Fruit fly (Drosophila melanogaster): ENCODE measurements around the gene Rack1.

The Rack1 gene

dm6 chr2L:7809699-7810088, 17.4 kb downstream of the Rack1 start (continued):
- TF ChIP-seq Gug (GFP tag; IDR thresholded peaks at IDR 0.05), result peak; percentile 20; the same call in 1 of the 2 replicates
- peak; percentile 18 for TF ChIP-seq topi (GFP tag; optimal IDR thresholded peaks at IDR 0.05)

DNA sequence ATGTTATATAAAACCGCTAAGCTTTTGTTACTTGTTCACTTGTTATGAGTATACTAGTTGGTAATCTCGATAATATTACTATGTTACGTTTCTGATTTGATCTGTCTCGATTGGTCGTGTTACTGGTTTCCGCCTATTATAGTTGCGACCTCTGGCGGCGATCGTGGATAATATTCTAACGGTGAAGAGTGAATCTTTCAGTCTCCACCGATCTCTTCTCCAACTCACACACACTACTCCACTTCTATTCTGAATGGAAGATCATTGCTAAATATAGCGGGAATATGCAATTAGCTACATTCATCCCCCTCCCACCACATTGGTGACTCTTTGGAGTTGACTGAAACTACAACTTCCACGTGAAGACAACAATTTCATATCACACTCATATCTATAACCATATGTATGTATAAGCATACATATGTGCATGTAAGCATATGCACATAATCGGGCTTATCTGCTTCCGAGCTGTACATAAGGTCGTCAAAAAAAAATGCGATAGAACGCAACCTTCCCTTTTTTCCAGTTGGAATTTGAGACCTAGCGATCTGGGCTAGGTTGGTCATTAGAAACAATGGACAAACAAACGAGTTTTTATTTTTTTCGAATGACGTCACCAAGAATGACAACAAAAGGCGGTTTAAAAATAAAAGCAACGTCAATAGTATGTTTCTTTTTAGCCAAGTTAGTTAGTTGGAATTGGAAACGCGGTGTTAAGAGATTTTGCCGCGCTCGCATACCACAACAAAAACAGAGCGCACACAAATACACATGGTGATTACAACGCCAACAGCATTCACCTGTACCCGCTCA, 18.0 kb downstream of the Rack1 start:
- TF ChIP-seq Hr39 (GFP tag; optimal IDR thresholded peaks at IDR 0.05), result no peak
- TF ChIP-seq ss (GFP tag; optimal IDR thresholded peaks at IDR 0.05), result peak in 1 of 2 experiments; percentile 47
- TF ChIP-seq CG16779 (tag; optimal IDR thresholded peaks at IDR 0.05), result peak; percentile 12
- peak; percentile 45 for TF ChIP-seq dsx (GFP tag; optimal IDR thresholded peaks at IDR 0.05; ENCODE audit: poor library complexity, severe bottlenecking)
- TF ChIP-seq CG9139 (GFP tag; optimal IDR thresholded peaks at IDR 0.05), result no peak
- TF ChIP-seq CG11294 (GFP tag; IDR thresholded peaks at IDR 0.05), result peak; percentile 12; the same call in 1 of the 2 replicates

- TF ChIP-seq CG9139 (GFP tag; optimal IDR thresholded peaks at IDR 0.05) (no peak), Eip75B (GFP tag; optimal IDR thresholded peaks at IDR 0.05) (no peak), CG16779 (tag; optimal IDR thresholded peaks at IDR 0.05) (no peak)
Measured at dm6 chr2L:7807563-7807962, 19.6 kb downstream of the Rack1 start.

DNA sequence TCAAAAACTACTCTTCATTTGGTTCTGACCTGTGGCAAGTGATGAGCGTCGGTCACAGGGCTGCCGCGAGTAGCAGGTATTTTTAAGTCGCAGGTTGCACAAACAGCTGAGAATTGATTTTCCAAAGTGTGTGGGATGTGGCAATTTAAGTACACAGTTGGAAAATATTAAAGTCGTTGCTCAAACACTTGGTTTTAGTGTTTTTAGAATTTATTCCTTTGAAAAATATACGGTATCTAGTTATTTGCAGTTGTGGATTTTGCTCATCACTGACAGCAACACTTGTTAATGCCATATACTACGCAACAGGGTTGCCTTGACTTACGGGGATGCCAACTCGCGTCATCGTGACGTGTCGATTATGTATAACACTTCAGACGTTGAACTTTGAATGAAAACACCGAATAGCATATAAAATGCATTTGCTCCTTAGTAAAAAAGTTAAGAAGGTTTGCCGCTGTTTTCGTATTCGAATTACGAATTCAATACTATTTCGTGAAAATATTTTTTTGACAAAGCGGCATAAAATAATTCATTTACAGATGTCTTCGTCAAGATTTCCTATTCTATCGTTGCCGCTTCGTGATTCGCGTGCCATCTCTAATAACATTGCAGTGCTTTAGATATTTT, 27.2 kb downstream of the Rack1 start, which contains the start of the genes Herp and r2d2:
Gene Herp, minus strand, starts transcription at position 255 of the 630 bp plus-strand sequence.
Gene r2d2, plus strand, starts transcription at position 344 of the 630 bp plus-strand sequence.
- TF ChIP-seq Gug (GFP tag; IDR thresholded peaks at IDR 0.05), result peak; percentile 86
- peak; percentile 77 for TF ChIP-seq dsx (GFP tag; optimal IDR thresholded peaks at IDR 0.05; ENCODE audit: poor library complexity, severe bottlenecking)
- TF ChIP-seq Ets96B (tag; optimal IDR thresholded peaks at IDR 0.05), result peak; percentile 86
- TF ChIP-seq Eip75B (GFP tag; optimal IDR thresholded peaks at IDR 0.05), result peak; percentile 87
- peak; percentile 84 for TF ChIP-seq CG7368 (GFP tag; optimal IDR thresholded peaks at IDR 0.05)
- peak; percentile 88 for TF ChIP-seq CG6163 (GFP tag; IDR thresholded peaks at IDR 0.05)
- peak; percentile 99 for TF ChIP-seq svp (GFP tag)
- peak; percentile 86 for TF ChIP-seq pdm3 (GFP tag; optimal IDR thresholded peaks at IDR 0.05)
- TF ChIP-seq eg (GFP tag; IDR thresholded peaks at IDR 0.05), result peak; percentile 84
- TF ChIP-seq CG6276 (GFP tag; optimal IDR thresholded peaks at IDR 0.05), result no peak
- peak; percentile 86 for TF ChIP-seq Sox15 (GFP tag; optimal IDR thresholded peaks at IDR 0.05)
- peak; percentile 88 for TF ChIP-seq achi (GFP tag; optimal IDR thresholded peaks at IDR 0.05)
- peak; percentile 83 for TF ChIP-seq CG6808 (GFP tag; optimal IDR thresholded peaks at IDR 0.05)
- TF ChIP-seq acj6 (GFP tag; optimal IDR thresholded peaks at IDR 0.05), result peak; percentile 90
- TF ChIP-seq fd85E (GFP tag; optimal IDR thresholded peaks at IDR 0.05), result no peak
- peak; percentile 92 for TF ChIP-seq Eip78C (GFP tag)
- peak; percentile 87 for TF ChIP-seq CG3032 (tag; optimal IDR thresholded peaks at IDR 0.05)
- TF ChIP-seq CG6854 (GFP tag; optimal IDR thresholded peaks at IDR 0.05), result peak; percentile 82
- TF ChIP-seq CG32006 (GFP tag; optimal IDR thresholded peaks at IDR 0.05), result peak; percentile 84
- TF ChIP-seq Blimp-1 (GFP tag; optimal IDR thresholded peaks at IDR 0.05), result peak; percentile 73
- peak; percentile 80 to 88 for TF ChIP-seq ss (GFP tag; optimal IDR thresholded peaks at IDR 0.05)
- TF ChIP-seq CG10631 (GFP tag; optimal IDR thresholded peaks at IDR 0.05), result peak; percentile 88
- TF ChIP-seq CG1621 (tag; optimal IDR thresholded peaks at IDR 0.05), result peak; percentile 79
- TF ChIP-seq vri (GFP tag; optimal IDR thresholded peaks at IDR 0.05), result peak; percentile 70
- peak; percentile 90 for TF ChIP-seq Met (GFP tag; optimal IDR thresholded peaks at IDR 0.05)
- TF ChIP-seq Ets21C (GFP tag; optimal IDR thresholded peaks at IDR 0.05), result peak; percentile 86
- TF ChIP-seq cyc (GFP tag; optimal IDR thresholded peaks at IDR 0.05), result peak; percentile 86
- peak; percentile 87 for TF ChIP-seq CG3919 (GFP tag; optimal IDR thresholded peaks at IDR 0.05)
- peak; percentile 90 for TF ChIP-seq esn (GFP tag; optimal IDR thresholded peaks at IDR 0.05)
- TF ChIP-seq CG31627 (GFP tag; optimal IDR thresholded peaks at IDR 0.05), result peak; percentile 92
- TF ChIP-seq Sox102F (GFP tag; optimal IDR thresholded peaks at IDR 0.05), result peak; percentile 81
- peak; percentile 76; the same call in 1 of the 2 replicates for TF ChIP-seq CG15336 (GFP tag; IDR thresholded peaks at IDR 0.05)
- TF ChIP-seq CG8319 (GFP tag; optimal IDR thresholded peaks at IDR 0.05), result peak; percentile 49
- TF ChIP-seq CG6792 (GFP tag; optimal IDR thresholded peaks at IDR 0.05), result peak; percentile 84
- peak; percentile 77 for TF ChIP-seq CG9139 (GFP tag; optimal IDR thresholded peaks at IDR 0.05)
- peak; percentile 89 for TF ChIP-seq Sox14 (GFP tag; optimal IDR thresholded peaks at IDR 0.05)
- peak; percentile 81 for TF ChIP-seq CG16779 (tag; optimal IDR thresholded peaks at IDR 0.05)
- peak; percentile 72 for TF ChIP-seq fkh (GFP tag; optimal IDR thresholded peaks at IDR 0.05)
- TF ChIP-seq dac (GFP tag; optimal IDR thresholded peaks at IDR 0.05), result peak; percentile 80

Data from whole organism, prepupa.